Worm (Caenorhabditis elegans) whole organism, L4 larva: ENCODE measurements around the gene C49C8.2.
A peak's percentile ranks its signal among the peaks of the same experiment; 100 is the strongest.

Source experiments
- F26F4.8 ChIP-seq: fragments of 200-800 bp; sonication (Bioruptor generic); conservative IDR thresholded peaks from 2 replicates; pipeline ENCODE4 v1.3.6; 2022; ENCODE audit warnings: missing genetic modification characterization, missing compliant biosample characterization
- F37D6.2 ChIP-seq: sonication (generic microtip); optimal IDR thresholded peaks from 2 replicates; lab custom pipeline; 2016; ENCODE audit warnings: mild to moderate bottlenecking, missing genetic modification characterization, missing compliant biosample characterization
- T20F7.1 ChIP-seq: fragments of 200-800 bp; sonication (Bioruptor generic); optimal IDR thresholded peaks from 2 replicates; lab custom pipeline; 2018; ENCODE audit warnings: mild to moderate bottlenecking, missing genetic modification characterization, missing compliant biosample characterization
- T26A8.4 ChIP-seq: fragments of 200-800 bp; sonication (Bioruptor generic); IDR thresholded peaks from 2 replicates; pipeline ENCODE4 v1.3.6; 2022; ENCODE audit warnings: missing genetic modification characterization, missing compliant biosample characterization
- Y48G9A.11 ChIP-seq: fragments of 200-800 bp; sonication (Bioruptor generic); IDR thresholded peaks from 2 replicates; pipeline ENCODE4 v1.3.6; 2022; ENCODE audit warnings: missing genetic modification reagents, missing genetic modification characterization, missing compliant biosample characterization
- Y5F2A.4 ChIP-seq: fragments of 200-800 bp; sonication (Bioruptor generic); optimal IDR thresholded peaks from 2 replicates; lab custom pipeline; 2018; ENCODE audit warnings: mild to moderate bottlenecking, missing genetic modification characterization, missing compliant biosample characterization
- Y75B8A.6 ChIP-seq: fragments of 200-800 bp; sonication (Bioruptor generic); IDR thresholded peaks from 2 replicates; pipeline ENCODE4 v1.3.6; 2022; ENCODE audit warnings: missing genetic modification reagents, missing genetic modification characterization, missing compliant biosample characterization
- ZK337.2 ChIP-seq: fragments of 200-800 bp; sonication (Bioruptor generic); IDR thresholded peaks from 2 replicates; pipeline ENCODE4 v1.3.6; 2022; ENCODE audit warnings: missing genetic modification reagents, missing genetic modification characterization, missing compliant biosample characterization
- aha-1 ChIP-seq: fragments of 150-350 bp; peaks from one replicate; lab custom pipeline; 2014; ENCODE audit warnings: missing biosample characterization, missing genetic modification characterization
- ama-1 ChIP-seq: fragments of 150-350 bp; optimal IDR thresholded peaks from 2 replicates; lab custom pipeline; 2014; ENCODE audit warnings: inconsistent platforms, mixed read lengths
- arid-1 ChIP-seq: fragments of 200-800 bp; sonication (Bioruptor generic); conservative IDR thresholded peaks from 2 replicates; pipeline ENCODE4 v1.3.6; 2022; ENCODE audit warnings: missing genetic modification reagents, missing genetic modification characterization, missing compliant biosample characterization
- ctbp-1 ChIP-seq: fragments of 200-800 bp; sonication (Bioruptor generic); IDR thresholded peaks from 2 replicates; pipeline ENCODE4 v1.3.6; 2022; ENCODE audit warnings: missing genetic modification reagents, missing genetic modification characterization, missing compliant biosample characterization
- daf-16 ChIP-seq, 3 experiments: sonication (generic microtip); optimal IDR thresholded peaks; 2 replicates each; lab custom pipeline; 2016 to 2017; ENCODE audit warnings: missing genetic modification characterization in 3 of 3, missing genetic modification reagents in 3 of 3, mild to moderate bottlenecking in 2 of 3, missing compliant biosample characterization in 2 of 3, missing biosample characterization in 1 of 3, moderate library complexity in 1 of 3
- dmd-6 ChIP-seq: fragments of 200-800 bp; sonication (Bioruptor generic); IDR thresholded peaks from 2 replicates; pipeline ENCODE4 v1.3.6; 2022; ENCODE audit warnings: missing genetic modification reagents, missing genetic modification characterization, missing compliant biosample characterization
- egl-43 ChIP-seq: fragments of 200-800 bp; sonication (Bioruptor generic); IDR thresholded peaks from 2 replicates; pipeline ENCODE4 v1.3.6; 2022; ENCODE audit warnings: missing genetic modification reagents, missing genetic modification characterization, missing compliant biosample characterization
- hlh-30 ChIP-seq: sonication (generic microtip); optimal IDR thresholded peaks from 2 replicates; lab custom pipeline; 2017; ENCODE audit warnings: antibody characterized with exemption, mild to moderate bottlenecking, missing genetic modification characterization, missing compliant biosample characterization; ENCODE audit not compliant: insufficient read depth
- hmg-1.1 ChIP-seq: fragments of 200-800 bp; sonication (Bioruptor generic); IDR thresholded peaks from 2 replicates; pipeline ENCODE4 v1.3.6; 2022; ENCODE audit warnings: missing genetic modification reagents, missing genetic modification characterization, missing compliant biosample characterization
- lin-13 ChIP-seq: fragments of 150-350 bp; optimal IDR thresholded peaks from 2 replicates; lab custom pipeline; 2014; ENCODE audit warnings: missing biosample characterization, missing genetic modification reagents, missing genetic modification characterization
- lin-38 ChIP-seq: fragments of 200-800 bp; sonication (Bioruptor generic); IDR thresholded peaks from 2 replicates; pipeline ENCODE4 v1.3.6; 2022; ENCODE audit warnings: missing genetic modification reagents, missing genetic modification characterization, missing compliant biosample characterization
- lin-39 ChIP-seq: fragments of 150-350 bp; optimal IDR thresholded peaks from 2 replicates; lab custom pipeline; 2014; ENCODE audit warnings: missing biosample characterization, missing genetic modification reagents, missing genetic modification characterization
- lsy-2 ChIP-seq, 2 experiments: fragments of 150-350 bp in 1 of 2; sonication (generic microtip) in 1 of 2; optimal IDR thresholded peaks; 2 replicates each; lab custom pipeline; 2014 to 2017; ENCODE audit warnings: missing biosample characterization in 2 of 2, missing genetic modification characterization in 2 of 2
- madf-5 ChIP-seq, 2 experiments: fragments of 200-800 bp; sonication (Bioruptor generic); IDR thresholded peaks; 2 replicates each; pipeline ENCODE4 v1.3.6; 2022; ENCODE audit warnings: missing compliant biosample characterization in 2 of 2, missing genetic modification characterization in 2 of 2
- mdl-1 ChIP-seq, 2 experiments: fragments of 150-350 bp in 1 of 2; sonication (generic microtip) in 1 of 2; optimal IDR thresholded peaks; 2 replicates each; lab custom pipeline; 2014 to 2017; ENCODE audit warnings: missing biosample characterization in 2 of 2, missing genetic modification characterization in 2 of 2
- mep-1 ChIP-seq: fragments of 150-350 bp; sonication (generic microtip); optimal IDR thresholded peaks from 3 replicates; lab custom pipeline; 2014; ENCODE audit warnings: missing biosample characterization, missing genetic modification characterization
- mes-2 ChIP-seq: sonication (generic microtip); optimal IDR thresholded peaks from 2 replicates; lab custom pipeline; 2016; ENCODE audit warnings: missing genotype, mild to moderate bottlenecking, missing genetic modification characterization, missing compliant biosample characterization; ENCODE audit not compliant: poor library complexity, severe bottlenecking
- mxl-3 ChIP-seq: fragments of 200-800 bp; sonication (Bioruptor generic); optimal IDR thresholded peaks from 2 replicates; lab custom pipeline; 2018; ENCODE audit warnings: mild to moderate bottlenecking, missing genetic modification characterization, missing compliant biosample characterization
- nhr-102 ChIP-seq: sonication (generic microtip); optimal IDR thresholded peaks from 2 replicates; lab custom pipeline; 2016; ENCODE audit warnings: mild to moderate bottlenecking, missing genetic modification characterization, moderate library complexity, missing compliant biosample characterization
- nhr-111 ChIP-seq: fragments of 200-800 bp; sonication (Bioruptor generic); optimal IDR thresholded peaks from 2 replicates; lab custom pipeline; 2018; ENCODE audit warnings: mild to moderate bottlenecking, missing genetic modification characterization, missing compliant biosample characterization
- nhr-237 ChIP-seq: sonication (generic microtip); optimal IDR thresholded peaks from 2 replicates; lab custom pipeline; 2017; ENCODE audit warnings: missing biosample characterization, missing genetic modification characterization
- nhr-25 ChIP-seq: sonication (generic microtip); optimal IDR thresholded peaks from 2 replicates; lab custom pipeline; 2017; ENCODE audit warnings: missing genetic modification characterization, mild to moderate bottlenecking, missing compliant biosample characterization, antibody characterized with exemption, moderate library complexity, borderline replicate concordance; ENCODE audit not compliant: insufficient read depth
- nhr-28 ChIP-seq: fragments of 150-350 bp; optimal IDR thresholded peaks from 2 replicates; lab custom pipeline; 2014; ENCODE audit warnings: missing biosample characterization, missing genetic modification characterization
- nhr-42 ChIP-seq: fragments of 200-800 bp; sonication (Bioruptor generic); IDR thresholded peaks from 2 replicates; pipeline ENCODE4 v1.3.6; 2022; ENCODE audit warnings: missing genetic modification characterization, missing compliant biosample characterization
- nhr-48 ChIP-seq: sonication (generic microtip); optimal IDR thresholded peaks from 2 replicates; lab custom pipeline; 2016; ENCODE audit warnings: mild to moderate bottlenecking, missing genetic modification characterization, missing compliant biosample characterization
- nhr-6 ChIP-seq: fragments of 150-350 bp; optimal IDR thresholded peaks from 2 replicates; lab custom pipeline; 2014; ENCODE audit warnings: missing biosample characterization, missing genetic modification characterization
- pha-4 ChIP-seq, 2 experiments: fragments of 150-350 bp in 1 of 2; fragments of 200-800 bp in 1 of 2; sonication (Bioruptor generic) in 1 of 2; IDR thresholded peaks in 1 of 2; optimal IDR thresholded peaks in 1 of 2; 2 replicates each; pipeline versions ENCODE4 v1.3.6 to Lab custom; 2014 to 2022; ENCODE audit warnings: missing genetic modification characterization in 2 of 2, missing genetic modification reagents in 2 of 2, missing biosample characterization in 1 of 2, missing compliant biosample characterization in 1 of 2
- rbr-2 ChIP-seq: sonication (generic microtip); optimal IDR thresholded peaks from 2 replicates; lab custom pipeline; 2016; ENCODE audit warnings: missing genotype, missing genetic modification characterization, missing compliant biosample characterization
- saeg-2 ChIP-seq: fragments of 200-800 bp; sonication (Bioruptor generic); IDR thresholded peaks from 2 replicates; pipeline ENCODE4 v1.3.6; 2022; ENCODE audit warnings: missing genetic modification reagents, missing genetic modification characterization, missing compliant biosample characterization
- set-16 ChIP-seq: fragments of 200-800 bp; sonication (Bioruptor generic); IDR thresholded peaks from 2 replicates; pipeline ENCODE4 v1.3.6; 2022; ENCODE audit warnings: missing genetic modification reagents, missing genetic modification characterization, missing compliant biosample characterization
- unc-39 ChIP-seq: sonication (generic microtip); optimal IDR thresholded peaks from 2 replicates; lab custom pipeline; 2017; ENCODE audit warnings: missing biosample characterization, missing genetic modification characterization
- unc-62 ChIP-seq, 3 experiments: fragments of 150-350 bp in 1 of 3; sonication (generic microtip); optimal IDR thresholded peaks in 2 of 3; peaks in 1 of 3; 1 replicate in 1 of 3; 2 replicates in 2 of 3; lab custom pipeline; 2014 to 2017; ENCODE audit warnings: missing biosample characterization in 3 of 3, missing genetic modification characterization in 3 of 3, missing genetic modification reagents in 3 of 3, missing genotype in 1 of 3
- zag-1 ChIP-seq: fragments of 150-350 bp; optimal IDR thresholded peaks from 2 replicates; lab custom pipeline; 2014; ENCODE audit warnings: missing biosample characterization, missing genetic modification characterization
- zfp-2 ChIP-seq: sonication (generic microtip); optimal IDR thresholded peaks from 2 replicates; lab custom pipeline; 2016; ENCODE audit warnings: mild to moderate bottlenecking, missing genetic modification characterization, missing compliant biosample characterization
- zip-11 ChIP-seq: fragments of 200-800 bp; sonication (Bioruptor generic); IDR thresholded peaks from 2 replicates; pipeline ENCODE4 v1.3.6; 2022; ENCODE audit warnings: missing genetic modification characterization, missing compliant biosample characterization

Gene C49C8.2

ce11 chrIV:8686510-8686909 lies 35.6 kb downstream of the C49C8.2 start, which contains the start of gene pole-2:
pole-2 (minus strand) TSS chrIV:8686610.
- TF ChIP-seq arid-1 (GFP tag; lab: Robert Waterston, UW) (no peak), nhr-237 (no peak), mxl-3 (no peak), Y5F2A.4 (GFP tag; lab: Kevin White, UChicago) (no peak), mdl-1 (tag; optimal IDR thresholded peaks at IDR 0.05; lab: Kevin White, UChicago) (no peak), lin-13 (GFP tag; lab: Kevin White, UChicago) (no peak), mes-2 (no peak), lin-39 (tag; lab: Kevin White, UChicago) (no peak)
- TF ChIP-seq, all 104 proteins: peak for 0

ce11 chrIV:8686966-8687365 lies 36.1 kb downstream of the C49C8.2 start:
- no peak for TF ChIP-seq ctbp-1 (GFP tag; lab: Robert Waterston, UW)
- TF ChIP-seq dmd-6 (GFP tag; lab: Robert Waterston, UW), result no peak
- no peak for TF ChIP-seq nhr-42 (GFP tag; lab: Robert Waterston, UW)
- TF ChIP-seq unc-39 (tag; lab: Kevin White, UChicago), result no peak
- no peak for TF ChIP-seq zfp-2 (tag; lab: Kevin White, UChicago)
- peak; percentile 62 for TF ChIP-seq aha-1 (tag; lab: Kevin White, UChicago)
- no peak for TF ChIP-seq Y75B8A.6 (GFP tag; lab: Robert Waterston, UW)

- TF ChIP-seq nhr-28 (tag; lab: Kevin White, UChicago) (peak; percentile 42), nhr-48 (tag; lab: Kevin White, UChicago) (peak; percentile 54), nhr-6 (tag; lab: Kevin White, UChicago) (peak; percentile 83), ZK337.2 (GFP tag; lab: Robert Waterston, UW) (no peak), F26F4.8 (no peak), lin-13 (GFP tag; lab: Kevin White, UChicago) (peak; percentile 67), arid-1 (GFP tag; lab: Robert Waterston, UW) (0 out of 2 replicates have a peak, but pooled peaks have one; percentile 20), hmg-1.1 (GFP tag; lab: Robert Waterston, UW) (no peak; the same call in 1 of the 2 replicates), ama-1 (lab: Kevin White, UChicago) (peak; percentile 29), F37D6.2 (tag; lab: Kevin White, UChicago) (peak; percentile 49), rbr-2 (tag; lab: Kevin White, UChicago) (peak; percentile 64), daf-16 (GFP tag; optimal IDR thresholded peaks at IDR 0.05; lab: Kevin White, UChicago) (peak in 1 of 2 experiments; percentile 48), daf-16 (tag; optimal IDR thresholded peaks at IDR 0.05; lab: Kevin White, UChicago) (peak; percentile 65), nhr-42 (GFP tag; lab: Robert Waterston, UW) (peak; percentile 62; the same call in 1 of the 2 replicates), hlh-30 (tag; lab: Kevin White, UChicago) (peak; percentile 85), mdl-1 (tag; optimal IDR thresholded peaks at IDR 0.05; lab: Kevin White, UChicago) (peak in 1 of 2 experiments; percentile 92), lsy-2 (tag; optimal IDR thresholded peaks at IDR 0.05; lab: Kevin White, UChicago) (peak in 1 of 2 experiments; percentile 94), saeg-2 (no peak), zip-11 (GFP tag; lab: Robert Waterston, UW) (no peak), mep-1 (tag; lab: Kevin White, UChicago) (peak; percentile 87), nhr-102 (tag; lab: Kevin White, UChicago) (peak; percentile 83), egl-43 (GFP tag; lab: Robert Waterston, UW) (no peak), lin-38 (GFP tag; lab: Robert Waterston, UW) (peak; percentile 82), madf-5 (GFP tag; IDR thresholded peaks at IDR 0.05; lab: Robert Waterston, UW) (no peak), unc-62 (GFP tag; optimal IDR thresholded peaks at IDR 0.05 in 1 of 2; lab: Kevin White, UChicago) (peak in 1 of 2 experiments; percentile 93), unc-62 (tag; optimal IDR thresholded peaks at IDR 0.05; lab: Kevin White, UChicago) (no peak), T20F7.1 (GFP tag; lab: Kevin White, UChicago) (peak; percentile 83), nhr-25 (tag; lab: Kevin White, UChicago) (peak; percentile 53), Y48G9A.11 (GFP tag; lab: Robert Waterston, UW) (0 out of 2 replicates have a peak, but pooled peaks have one; percentile 26), aha-1 (tag; lab: Kevin White, UChicago) (peak; percentile 75), T26A8.4 (no peak; the same call in 1 of the 2 replicates), zag-1 (no peak), nhr-111 (GFP tag; lab: Kevin White, UChicago) (no peak), set-16 (no peak), pha-4 (GFP tag; IDR thresholded peaks at IDR 0.05; lab: Robert Waterston, UW) (0 out of 2 replicates have a peak, but pooled peaks have one; percentile 10), pha-4 (tag; optimal IDR thresholded peaks at IDR 0.05; lab: Kevin White, UChicago) (peak; percentile 57)
Measured at ce11 chrIV:8687605-8688191, 36.8 kb downstream of the C49C8.2 start, which contains the start of gene snrp-3. snrp-3 (minus strand) TSS chrIV:8687810.
